Fruit fly (Drosophila melanogaster) whole organism, embryonic: ENCODE data around the gene CG8329.

ENCODE experiments used
- Atf-2 ChIP-seq: fragments of 200-800 bp; sonication (Bioruptor generic); optimal IDR thresholded peaks from 2 replicates; lab custom pipeline; 2016; ENCODE audit warnings: missing biosample characterization, missing genetic modification characterization
- CG1602 ChIP-seq: fragments of 200-800 bp; sonication (Bioruptor generic); optimal IDR thresholded peaks from 3 replicates; lab custom pipeline; 2016; ENCODE audit warnings: missing biosample characterization, missing genetic modification characterization
- D19B ChIP-seq: fragments of 200-800 bp; sonication (Bioruptor generic); optimal IDR thresholded peaks from 2 replicates; lab custom pipeline; 2017; ENCODE audit warnings: missing biosample characterization, mild to moderate bottlenecking, missing genetic modification characterization
- HmgZ ChIP-seq: fragments of 200-800 bp; sonication (Bioruptor generic); optimal IDR thresholded peaks from 2 replicates; lab custom pipeline; 2018; ENCODE audit warnings: missing biosample characterization, mild to moderate bottlenecking, missing genetic modification characterization
- oc ChIP-seq: fragments of 200-800 bp; sonication (Bioruptor generic); optimal IDR thresholded peaks from 2 replicates; lab custom pipeline; 2018; ENCODE audit warnings: missing biosample characterization, mild to moderate bottlenecking, missing genetic modification characterization, moderate library complexity

dm6 chr3L:9674300-9674699, 36.4 kb downstream of the CG8329 start:
- TF ChIP-seq oc (tag; lab: Kevin White, UChicago) (no peak), Atf-2 (GFP tag; lab: Kevin White, UChicago) (no peak), CG1602 (GFP tag; lab: Kevin White, UChicago) (no peak), D19B (GFP tag; lab: Kevin White, UChicago) (no peak), HmgZ (tag; lab: Kevin White, UChicago) (no peak)
